ENCODE assay signal across 5 worm cellular contexts in the genomic region with DNA sequence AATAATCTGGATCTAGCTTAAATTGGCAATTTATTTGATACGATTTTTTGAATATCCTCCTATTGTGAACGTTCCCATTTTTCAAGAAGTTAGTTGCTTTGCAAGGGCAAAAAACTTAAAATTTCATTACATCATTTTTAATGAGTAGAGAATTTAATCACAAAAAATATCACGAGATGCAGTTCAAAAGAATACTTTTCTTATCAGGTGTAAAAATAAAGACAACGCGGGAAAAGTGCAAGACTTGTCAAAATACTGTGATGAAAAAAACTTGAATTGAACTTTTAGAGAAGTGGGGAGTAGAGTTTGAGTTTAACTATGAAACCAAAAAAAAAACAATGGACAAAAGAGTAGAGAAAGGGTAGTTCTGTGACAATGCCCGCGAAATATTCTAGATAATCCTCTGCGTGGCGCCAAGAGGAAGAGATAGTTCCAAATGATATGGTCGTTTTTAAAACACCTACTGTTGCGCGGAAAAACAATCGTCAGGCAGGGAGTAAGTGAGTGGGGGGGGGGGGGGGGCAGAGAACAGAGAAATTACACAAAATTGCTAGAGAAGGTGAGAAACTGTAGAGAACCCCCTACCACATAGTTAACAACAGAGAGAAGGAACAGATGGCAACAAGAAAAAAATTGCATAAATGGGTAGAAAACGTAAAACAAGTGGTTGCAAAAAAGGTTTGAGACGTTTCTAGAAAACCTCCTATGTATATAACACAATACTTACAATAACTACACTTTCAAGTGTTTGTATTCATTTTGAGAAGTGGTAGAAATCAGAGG.
TF ChIP-seq lines count a peak whose summit lies in the region.

No protein-coding gene starts in this region.

TF ChIP-seq in whole organism, L1 larva, 84 proteins besides CTCF, POLR2A, EP300 and RAD21:
- TF ChIP-seq nhr-85 (tag; lab: Kevin White, UChicago) (peak; percentile 72), unc-30 (tag; optimal IDR thresholded peaks at IDR 0.05; lab: Kevin White, UChicago) (no peak), C04F5.9 (tag; optimal IDR thresholded peaks at IDR 0.05; lab: Kevin White, UChicago) (no peak), nhr-76 (tag; optimal IDR thresholded peaks at IDR 0.05; lab: Kevin White, UChicago) (no peak), elt-2 (tag; optimal IDR thresholded peaks at IDR 0.05; lab: Kevin White, UChicago) (peak; percentile 68), snu-23 (GFP tag; optimal IDR thresholded peaks at IDR 0.05; lab: Kevin White, UChicago) (peak; percentile 1), alr-1 (tag; optimal IDR thresholded peaks at IDR 0.05; lab: Kevin White, UChicago; ENCODE audit: borderline replicate concordance) (no peak), lin-35 (GFP tag; optimal IDR thresholded peaks at IDR 0.05; lab: Kevin White, UChicago) (no peak), mef-2 (tag; optimal IDR thresholded peaks at IDR 0.05; lab: Kevin White, UChicago) (no peak), nhr-77 (tag; optimal IDR thresholded peaks at IDR 0.05; lab: Kevin White, UChicago) (no peak), lin-14 (GFP tag; optimal IDR thresholded peaks at IDR 0.05; lab: Kevin White, UChicago) (peak; percentile 25), unc-62 (GFP tag; optimal IDR thresholded peaks at IDR 0.05; lab: Kevin White, UChicago) (no peak), blmp-1 (tag; optimal IDR thresholded peaks at IDR 0.05; lab: Kevin White, UChicago) (peak; percentile 35)

TF ChIP-seq in whole organism, L2 larva, 48 proteins besides CTCF, POLR2A, EP300 and RAD21:
- TF ChIP-seq fos-1 (tag; optimal IDR thresholded peaks at IDR 0.05; lab: Kevin White, UChicago) (peak; percentile 9), crh-2 (tag; optimal IDR thresholded peaks at IDR 0.05; lab: Kevin White, UChicago) (peak; percentile 50), sma-9 (GFP tag; optimal IDR thresholded peaks at IDR 0.05; lab: Kevin White, UChicago) (peak; percentile 51), sma-9 (tag; optimal IDR thresholded peaks at IDR 0.05; lab: Kevin White, UChicago) (no peak), ztf-1 (GFP tag; conservative IDR thresholded peaks at IDR 0.05; lab: Robert Waterston, UW) (no peak)

TF ChIP-seq in whole organism, L3 larva, 47 proteins besides CTCF, POLR2A, EP300 and RAD21:
- TF ChIP-seq fkh-10 (GFP tag; optimal IDR thresholded peaks at IDR 0.05; lab: Kevin White, UChicago): no peak
- TF ChIP-seq nhr-25 (tag; optimal IDR thresholded peaks at IDR 0.05; lab: Kevin White, UChicago): no peak
- no peak for TF ChIP-seq mdl-1 (tag; optimal IDR thresholded peaks at IDR 0.05; lab: Kevin White, UChicago)
- no peak for TF ChIP-seq unc-39 (tag; optimal IDR thresholded peaks at IDR 0.05; lab: Kevin White, UChicago)
- no peak for TF ChIP-seq nhr-43 (tag; optimal IDR thresholded peaks at IDR 0.05; lab: Kevin White, UChicago; ENCODE audit: poor library complexity, severe bottlenecking)
- TF ChIP-seq elt-2 (tag; optimal IDR thresholded peaks at IDR 0.05; lab: Kevin White, UChicago): peak; percentile 79
- no peak for TF ChIP-seq ceh-82 (tag; optimal IDR thresholded peaks at IDR 0.05; lab: Kevin White, UChicago)
- peak; percentile 79 for TF ChIP-seq pqm-1 (tag; optimal IDR thresholded peaks at IDR 0.05; lab: Kevin White, UChicago)
TF ChIP-seq in whole organism, L3 larva: peak in this region for 2.

TF ChIP-seq in whole organism, L4 larva, 104 proteins besides CTCF, POLR2A, EP300 and RAD21 (continues in another document):
- TF ChIP-seq T26A8.4 (GFP tag; IDR thresholded peaks at IDR 0.05; lab: Robert Waterston, UW) (no peak), Y75B8A.6 (GFP tag; IDR thresholded peaks at IDR 0.05; lab: Robert Waterston, UW) (no peak), fos-1 (tag; optimal IDR thresholded peaks at IDR 0.05; lab: Kevin White, UChicago) (no peak), mep-1 (tag; optimal IDR thresholded peaks at IDR 0.05; lab: Kevin White, UChicago) (no peak), unc-62 (GFP tag; optimal IDR thresholded peaks at IDR 0.05 in 1 of 2; lab: Kevin White, UChicago) (peak in 1 of 2 experiments; percentile 95), unc-62 (tag; optimal IDR thresholded peaks at IDR 0.05; lab: Kevin White, UChicago) (no peak), nhr-25 (tag; optimal IDR thresholded peaks at IDR 0.05; lab: Kevin White, UChicago; ENCODE audit: borderline replicate concordance, insufficient read depth) (no peak), daf-8 (GFP tag; IDR thresholded peaks at IDR 0.05; lab: Robert Waterston, UW) (no peak), F44E2.7 (GFP tag; IDR thresholded peaks at IDR 0.05; lab: Robert Waterston, UW) (no peak), F10B5.3 (tag; optimal IDR thresholded peaks at IDR 0.05; lab: Kevin White, UChicago) (no peak), spr-1 (tag; optimal IDR thresholded peaks at IDR 0.05; lab: Kevin White, UChicago) (no peak), dmd-6 (GFP tag; IDR thresholded peaks at IDR 0.05; lab: Robert Waterston, UW) (peak; percentile 73), lsy-2 (tag; optimal IDR thresholded peaks at IDR 0.05; lab: Kevin White, UChicago) (peak in 1 of 2 experiments; percentile 2), zag-1 (tag; optimal IDR thresholded peaks at IDR 0.05; lab: Kevin White, UChicago) (no peak), nhr-28 (tag; optimal IDR thresholded peaks at IDR 0.05; lab: Kevin White, UChicago) (peak; percentile 32), pqm-1 (tag; optimal IDR thresholded peaks at IDR 0.05; lab: Kevin White, UChicago) (peak; percentile 63), ZK546.5 (tag; optimal IDR thresholded peaks at IDR 0.05; lab: Kevin White, UChicago) (no peak), nhr-11 (tag; optimal IDR thresholded peaks at IDR 0.05; lab: Kevin White, UChicago) (no peak), nhr-41 (GFP tag; IDR thresholded peaks at IDR 0.05; lab: Robert Waterston, UW) (no peak), T20F7.1 (GFP tag; optimal IDR thresholded peaks at IDR 0.05; lab: Kevin White, UChicago) (peak; percentile 30), lin-1 (GFP tag; IDR thresholded peaks at IDR 0.05; lab: Robert Waterston, UW) (no peak), dve-1 (tag; optimal IDR thresholded peaks at IDR 0.05; lab: Kevin White, UChicago; ENCODE audit: insufficient read depth) (peak; percentile 50), pha-4 (GFP tag; IDR thresholded peaks at IDR 0.05; lab: Robert Waterston, UW) (0 out of 2 replicates have a peak, but pooled peaks have one; percentile 9), pha-4 (tag; optimal IDR thresholded peaks at IDR 0.05; lab: Kevin White, UChicago) (no peak), unc-39 (tag; optimal IDR thresholded peaks at IDR 0.05; lab: Kevin White, UChicago) (no peak), aly-2 (tag; optimal IDR thresholded peaks at IDR 0.05; lab: Kevin White, UChicago) (no peak), nhr-77 (tag; optimal IDR thresholded peaks at IDR 0.05; lab: Kevin White, UChicago) (peak; percentile 60), ztf-7 (tag; optimal IDR thresholded peaks at IDR 0.05; lab: Kevin White, UChicago) (no peak), F37D6.2 (tag; optimal IDR thresholded peaks at IDR 0.05; lab: Kevin White, UChicago) (no peak), ces-1 (GFP tag; optimal IDR thresholded peaks at IDR 0.05; lab: Kevin White, UChicago) (no peak)

TF ChIP-seq in whole organism, young adult, 124 proteins besides CTCF, POLR2A, EP300 and RAD21:
- TF ChIP-seq aptf-2 (GFP tag; conservative IDR thresholded peaks at IDR 0.05; lab: Robert Waterston, UW) (no peak), nhr-80 (tag; optimal IDR thresholded peaks at IDR 0.05; lab: Kevin White, UChicago) (peak; percentile 52), zim-3 (tag; optimal IDR thresholded peaks at IDR 0.05; lab: Kevin White, UChicago) (no peak)
